Worm (Caenorhabditis elegans): ENCODE results near the gene M02B7.2.

ce11 chrIV:3825388-3825787 is 22.0 kb downstream of the M02B7.2 start:
- no peak for TF ChIP-seq pha-4 (tag; optimal IDR thresholded peaks at IDR 0.05)
- TF ChIP-seq fkh-6 (tag; optimal IDR thresholded peaks at IDR 0.05): no peak
- TF ChIP-seq dve-1 (tag; optimal IDR thresholded peaks at IDR 0.05): no peak
- TF ChIP-seq ceh-30 (tag; optimal IDR thresholded peaks at IDR 0.05): no peak
- no peak for TF ChIP-seq ceh-34 (tag; optimal IDR thresholded peaks at IDR 0.05)
- TF ChIP-seq sdc-2 (tag; optimal IDR thresholded peaks at IDR 0.05): no peak
- no peak for TF ChIP-seq ttx-3 (tag; optimal IDR thresholded peaks at IDR 0.05)
- TF ChIP-seq pqm-1 (tag; optimal IDR thresholded peaks at IDR 0.05): no peak
- no peak for TF ChIP-seq F13H6.1 (tag; optimal IDR thresholded peaks at IDR 0.05)
